Fruit fly (Drosophila melanogaster) whole organism, embryonic: ENCODE results near the gene betaGlu.

Source experiments
- CG10979 ChIP-seq: fragments of 200-800 bp; sonication (Bioruptor generic); optimal IDR thresholded peaks from 2 replicates; lab custom pipeline; 2018; ENCODE audit warnings: missing biosample characterization, mild to moderate bottlenecking, missing genetic modification characterization, moderate library complexity
- CG11504 ChIP-seq: fragments of 200-800 bp; sonication (Bioruptor generic); optimal IDR thresholded peaks from 3 replicates; lab custom pipeline; 2019; ENCODE audit warnings: missing biosample characterization, mild to moderate bottlenecking, missing genetic modification characterization, moderate library complexity
- CG12299 ChIP-seq: fragments of 200-800 bp; sonication (Bioruptor generic); optimal IDR thresholded peaks from 2 replicates; lab custom pipeline; 2018; ENCODE audit warnings: missing biosample characterization, mild to moderate bottlenecking, missing genetic modification characterization
- CG12659 ChIP-seq: fragments of 200-800 bp; sonication (Bioruptor generic); optimal IDR thresholded peaks from 3 replicates; lab custom pipeline; 2017; ENCODE audit warnings: mild to moderate bottlenecking, missing biosample characterization, missing genetic modification reagents, missing genetic modification characterization
- CG14710 ChIP-seq: fragments of 200-800 bp; sonication (Bioruptor generic); optimal IDR thresholded peaks from 3 replicates; lab custom pipeline; 2019; ENCODE audit warnings: missing biosample characterization, mild to moderate bottlenecking, missing genetic modification characterization, moderate library complexity
- CG15479 ChIP-seq: fragments of 200-800 bp; sonication (Bioruptor generic); optimal IDR thresholded peaks from 3 replicates; lab custom pipeline; 2019; ENCODE audit warnings: missing biosample characterization, mild to moderate bottlenecking, missing genetic modification characterization, moderate library complexity
- CG15601 ChIP-seq: fragments of 200-800 bp; sonication (Bioruptor generic); optimal IDR thresholded peaks from 3 replicates; lab custom pipeline; 2019; ENCODE audit warnings: missing biosample characterization, mild to moderate bottlenecking, missing genetic modification characterization, moderate library complexity
- CG17829 ChIP-seq: fragments of 200-800 bp; optimal IDR thresholded peaks from 2 replicates; lab custom pipeline; 2019; ENCODE audit warnings: missing biosample characterization, mild to moderate bottlenecking, missing genetic modification characterization, moderate library complexity
- CG2120 ChIP-seq: fragments of 200-800 bp; sonication (Bioruptor generic); optimal IDR thresholded peaks from 3 replicates; lab custom pipeline; 2016; ENCODE audit warnings: missing biosample characterization, missing genetic modification characterization
- CG34422 ChIP-seq: fragments of 200-800 bp; sonication (Bioruptor generic); IDR thresholded peaks from 3 replicates; pipeline ENCODE4 v1.3.6; 2022; ENCODE audit warnings: missing biosample characterization, missing genetic modification characterization
- CG3726 ChIP-seq: fragments of 200-800 bp; sonication (Bioruptor generic); IDR thresholded peaks from 3 replicates; pipeline ENCODE4, ENCODE4 v1.3.6; 2022; ENCODE audit warnings: missing biosample characterization, missing genetic modification characterization
- CG3995 ChIP-seq: fragments of 200-800 bp; sonication (Bioruptor generic); optimal IDR thresholded peaks from 3 replicates; lab custom pipeline; 2016; ENCODE audit warnings: missing biosample characterization, missing genetic modification characterization
- CG4617 ChIP-seq: fragments of 200-800 bp; sonication (Bioruptor generic); optimal IDR thresholded peaks from 3 replicates; lab custom pipeline; 2016; ENCODE audit warnings: missing biosample characterization, missing genetic modification characterization, borderline replicate concordance
- CG6254 ChIP-seq: fragments of 200-800 bp; sonication (Bioruptor generic); optimal IDR thresholded peaks from 3 replicates; lab custom pipeline; 2017; ENCODE audit warnings: mild to moderate bottlenecking, missing biosample characterization, missing genetic modification reagents, missing genetic modification characterization
- CG6765 ChIP-seq: fragments of 200-800 bp; sonication (Bioruptor generic); optimal IDR thresholded peaks from 3 replicates; lab custom pipeline; 2017; ENCODE audit warnings: missing biosample characterization, mild to moderate bottlenecking, missing genetic modification characterization
- CG7839 ChIP-seq: fragments of 200-800 bp; sonication (Bioruptor generic); optimal IDR thresholded peaks from 3 replicates; lab custom pipeline; 2018; ENCODE audit warnings: missing biosample characterization, mild to moderate bottlenecking, missing genetic modification characterization, moderate library complexity
- CG7928 ChIP-seq: fragments of 200-800 bp; sonication (Bioruptor generic); optimal IDR thresholded peaks from 2 replicates; lab custom pipeline; 2017; ENCODE audit warnings: missing biosample characterization, mild to moderate bottlenecking, missing genetic modification characterization
- CG8290 ChIP-seq, 3 experiments: fragments of 200-800 bp; sonication (Bioruptor generic); optimal IDR thresholded peaks; 2 replicates each; lab custom pipeline; 2016 to 2019; ENCODE audit warnings: missing biosample characterization in 3 of 3, missing genetic modification characterization in 3 of 3, mild to moderate bottlenecking in 2 of 3, moderate library complexity in 1 of 3
- CTCF ChIP-seq: fragments of 200-800 bp; sonication (Bioruptor generic); optimal IDR thresholded peaks from 2 replicates; lab custom pipeline; 2017; ENCODE audit warnings: missing biosample characterization, mild to moderate bottlenecking, missing genetic modification characterization, moderate library complexity
- Dfd ChIP-seq, 2 experiments: fragments of >200 bp; optimal IDR thresholded peaks; 2 replicates each; lab custom pipeline; 2017; ENCODE audit warnings: missing biosample characterization in 2 of 2, missing genetic modification characterization in 2 of 2
- Elba2 ChIP-seq: fragments of 200-800 bp; sonication (Bioruptor generic); optimal IDR thresholded peaks from 3 replicates; lab custom pipeline; 2016; ENCODE audit warnings: missing biosample characterization, missing genetic modification characterization
- Ets65A ChIP-seq: fragments of 200-800 bp; sonication (Bioruptor generic); peaks from one replicate; lab custom pipeline; 2016; ENCODE audit warnings: missing biosample characterization, missing genetic modification characterization
- Hey ChIP-seq: fragments of 200-800 bp; sonication (Bioruptor generic); optimal IDR thresholded peaks from 3 replicates; lab custom pipeline; 2018; ENCODE audit warnings: missing biosample characterization, mild to moderate bottlenecking, missing genetic modification characterization
- HmgD ChIP-seq: fragments of 200-800 bp; sonication (Bioruptor generic); optimal IDR thresholded peaks from 3 replicates; lab custom pipeline; 2016; ENCODE audit warnings: missing biosample characterization, missing genetic modification characterization
- MESR4 ChIP-seq: fragments of 200-800 bp; sonication (Bioruptor generic); optimal IDR thresholded peaks from 2 replicates; lab custom pipeline; 2018; ENCODE audit warnings: missing biosample characterization, mild to moderate bottlenecking, missing genetic modification characterization, moderate library complexity
- Max ChIP-seq: fragments of 200-800 bp; sonication (Bioruptor generic); optimal IDR thresholded peaks from 2 replicates; lab custom pipeline; 2016; ENCODE audit warnings: missing biosample characterization, mild to moderate bottlenecking, missing genetic modification characterization
- Nf-YB ChIP-seq: fragments of 200-800 bp; sonication (Bioruptor generic); optimal IDR thresholded peaks from 3 replicates; lab custom pipeline; 2019; ENCODE audit warnings: missing biosample characterization, mild to moderate bottlenecking, missing genetic modification characterization, moderate library complexity
- Sox102F ChIP-seq: fragments of 200-800 bp; sonication (Bioruptor generic); optimal IDR thresholded peaks from 2 replicates; lab custom pipeline; 2018; ENCODE audit warnings: missing biosample characterization, mild to moderate bottlenecking, missing genetic modification characterization, moderate library complexity
- Ssrp ChIP-seq: fragments of 200-800 bp; sonication (Bioruptor generic); optimal IDR thresholded peaks from 2 replicates; lab custom pipeline; 2018; ENCODE audit warnings: missing biosample characterization, mild to moderate bottlenecking, missing genetic modification characterization, moderate library complexity
- Trl ChIP-seq, 3 experiments: fragments of >200 bp in 2 of 3; fragments of 200-800 bp in 1 of 3; sonication (Bioruptor generic) in 1 of 3; optimal IDR thresholded peaks; 2 replicates in 1 of 3; 3 replicates in 2 of 3; lab custom pipeline; 2016 to 2017; ENCODE audit warnings: missing biosample characterization in 1 of 3, missing genetic modification characterization in 1 of 3
- bab2 ChIP-seq: fragments of 200-800 bp; sonication (Bioruptor generic); optimal IDR thresholded peaks from 2 replicates; lab custom pipeline; 2016; ENCODE audit warnings: missing biosample characterization, missing genetic modification characterization
- bsh ChIP-seq, 2 experiments: fragments of 200-800 bp; sonication (Bioruptor generic); optimal IDR thresholded peaks; 2 replicates each; lab custom pipeline; 2017 to 2018; ENCODE audit warnings: mild to moderate bottlenecking in 2 of 2, missing biosample characterization in 2 of 2, missing genetic modification characterization in 2 of 2, moderate library complexity in 1 of 2
- cato ChIP-seq: fragments of 200-800 bp; sonication (Bioruptor generic); optimal IDR thresholded peaks from 2 replicates; lab custom pipeline; 2016; ENCODE audit warnings: missing biosample characterization, missing genetic modification characterization, borderline replicate concordance
- dati ChIP-seq: fragments of 200-800 bp; sonication (Bioruptor generic); IDR thresholded peaks from 2 replicates; pipeline ENCODE4 v1.3.6; 2022; ENCODE audit warnings: missing biosample characterization, missing genetic modification characterization
- gro ChIP-seq: fragments of 200-800 bp; sonication (Bioruptor generic); optimal IDR thresholded peaks from 2 replicates; lab custom pipeline; 2016; ENCODE audit warnings: missing biosample characterization, missing genetic modification characterization
- hth ChIP-seq: fragments of >200 bp; optimal IDR thresholded peaks from 2 replicates; lab custom pipeline; 2017; ENCODE audit warnings: inconsistent platforms
- jumu ChIP-seq: fragments of 200-800 bp; sonication (Bioruptor generic); optimal IDR thresholded peaks from 3 replicates; lab custom pipeline; 2016; ENCODE audit warnings: missing biosample characterization, missing genetic modification characterization
- knrl ChIP-seq: fragments of 200-800 bp; sonication (Bioruptor generic); IDR thresholded peaks from 3 replicates; pipeline ENCODE4 v1.3.6; 2022; ENCODE audit warnings: missing biosample characterization, missing genetic modification characterization; ENCODE audit not compliant: partially characterized antibody
- lbe ChIP-seq: fragments of 200-800 bp; sonication (Bioruptor generic); optimal IDR thresholded peaks from 2 replicates; lab custom pipeline; 2016; ENCODE audit warnings: missing biosample characterization, mild to moderate bottlenecking, missing genetic modification characterization
- nom ChIP-seq: fragments of 200-800 bp; sonication (Bioruptor generic); optimal IDR thresholded peaks from 2 replicates; lab custom pipeline; 2017; ENCODE audit warnings: missing biosample characterization, missing genetic modification characterization, mild to moderate bottlenecking, moderate library complexity, missing genetic modification reagents
- odd ChIP-seq: fragments of 200-800 bp; sonication (Bioruptor generic); optimal IDR thresholded peaks from 2 replicates; lab custom pipeline; 2017; ENCODE audit warnings: missing biosample characterization, mild to moderate bottlenecking, missing genetic modification characterization
- row ChIP-seq: fragments of 200-800 bp; sonication (Bioruptor generic); IDR thresholded peaks from 3 replicates; pipeline ENCODE4 v1.3.6; 2022; ENCODE audit warnings: missing biosample characterization, missing genetic modification characterization
- run ChIP-seq: fragments of 200-800 bp; sonication (Bioruptor generic); optimal IDR thresholded peaks from 3 replicates; lab custom pipeline; 2018; ENCODE audit warnings: missing biosample characterization, mild to moderate bottlenecking, missing genetic modification characterization
- scrt ChIP-seq: fragments of 200-800 bp; sonication (Bioruptor generic); optimal IDR thresholded peaks from 2 replicates; lab custom pipeline; 2018; ENCODE audit warnings: missing biosample characterization, mild to moderate bottlenecking, missing genetic modification characterization, moderate library complexity
- sens ChIP-seq: fragments of 200-800 bp; sonication (Bioruptor generic); peaks from one replicate; lab custom pipeline; 2016; ENCODE audit warnings: missing biosample characterization, missing genetic modification characterization
- ssp ChIP-seq: fragments of 200-800 bp; sonication (Bioruptor generic); IDR thresholded peaks from 2 replicates; pipeline ENCODE4 v1.3.6; 2022; ENCODE audit warnings: missing biosample characterization, missing genetic modification characterization
- tll ChIP-seq, 2 experiments: fragments of 200-800 bp in 1 of 2; fragments of >200 bp in 1 of 2; sonication (Bioruptor generic) in 1 of 2; optimal IDR thresholded peaks; 2 replicates each; lab custom pipeline; 2017 to 2019; ENCODE audit warnings: missing biosample characterization in 2 of 2, missing genetic modification characterization in 2 of 2, mild to moderate bottlenecking in 1 of 2, moderate library complexity in 1 of 2
- z ChIP-seq: fragments of 200-800 bp; sonication (Bioruptor generic); IDR thresholded peaks from 3 replicates; pipeline ENCODE4 v1.3.6; 2022; ENCODE audit warnings: missing biosample characterization, missing genetic modification characterization
- zen2 ChIP-seq: fragments of 200-800 bp; sonication (Bioruptor generic); IDR thresholded peaks from 3 replicates; pipeline ENCODE4 v1.3.6; 2022; ENCODE audit warnings: missing biosample characterization, missing genetic modification characterization; ENCODE audit not compliant: partially characterized antibody

The betaGlu gene

dm6 chr3R:31747429-31748048 lies 24.1 kb downstream of the betaGlu start, which contains the start of the genes nero and CG1910 (continued):
- TF ChIP-seq dati (no peak), sens (GFP tag; lab: Kevin White, UChicago) (peak; percentile 65), CG15479 (GFP tag; lab: Kevin White, UChicago) (peak; percentile 84), jumu (peak; percentile 2), Nf-YB (GFP tag; lab: Kevin White, UChicago) (peak; percentile 12), CG12659 (GFP tag; lab: Kevin White, UChicago) (peak; percentile 63), CG17829 (tag; lab: Kevin White, UChicago) (peak; percentile 27), CG15601 (tag; lab: Kevin White, UChicago) (peak; percentile 37), CG8290 (GFP tag; optimal IDR thresholded peaks at IDR 0.05; lab: Kevin White, UChicago) (peak; percentile 15), CG8290 (tag; optimal IDR thresholded peaks at IDR 0.05; lab: Kevin White, UChicago) (peak in 1 of 2 experiments; percentile 77), CG10979 (tag; lab: Kevin White, UChicago) (no peak), CG6765 (GFP tag; lab: Kevin White, UChicago) (no peak), row (no peak), Ets65A (GFP tag; lab: Kevin White, UChicago) (no peak), CTCF (GFP tag; lab: Kevin White, UChicago) (peak; percentile 39), scrt (no peak), Max (peak; percentile 51), zen2 (GFP tag; lab: Robert Waterston, UW) (no peak), bab2 (no peak), Trl (optimal IDR thresholded peaks at IDR 0.05; lab: Kevin White, UChicago) (no peak), Trl (GFP tag; optimal IDR thresholded peaks at IDR 0.05; lab: Kevin White, UChicago) (peak; percentile 19), CG3726 (GFP tag; lab: Robert Waterston, UW) (no peak), CG6254 (GFP tag; lab: Kevin White, UChicago) (no peak), CG4617 (peak; percentile 55), MESR4 (GFP tag; lab: Kevin White, UChicago) (peak; percentile 77), ssp (GFP tag; lab: Robert Waterston, UW) (no peak), CG11504 (tag; lab: Kevin White, UChicago) (no peak), CG12299 (tag; lab: Kevin White, UChicago) (peak; percentile 42), Ssrp (tag; lab: Kevin White, UChicago) (no peak), CG34422 (GFP tag; lab: Robert Waterston, UW) (no peak), lbe (no peak), CG7839 (tag; lab: Kevin White, UChicago) (no peak), Elba2 (GFP tag; lab: Kevin White, UChicago) (no peak), CG14710 (tag; lab: Kevin White, UChicago) (peak; percentile 43), Sox102F (GFP tag; lab: Kevin White, UChicago) (no peak), CG3995 (GFP tag; lab: Kevin White, UChicago) (peak; percentile 94), Hey (tag; lab: Kevin White, UChicago) (no peak), gro (GFP tag; lab: Kevin White, UChicago) (peak; percentile 33), odd (GFP tag; lab: Kevin White, UChicago) (no peak), cato (GFP tag; lab: Kevin White, UChicago) (no peak), knrl (no peak), Dfd (GFP tag; optimal IDR thresholded peaks at IDR 0.05; lab: Kevin White, UChicago) (no peak), z (GFP tag; lab: Robert Waterston, UW) (no peak), bsh (GFP tag; optimal IDR thresholded peaks at IDR 0.05; lab: Kevin White, UChicago) (no peak), CG2120 (peak; percentile 6), run (tag; lab: Kevin White, UChicago) (no peak), nom (peak; percentile 26), hth (lab: Kevin White, UChicago) (no peak), HmgD (peak; percentile 70), tll (GFP tag; optimal IDR thresholded peaks at IDR 0.05; lab: Kevin White, UChicago) (peak in 1 of 2 experiments; percentile 30), CG7928 (GFP tag; lab: Kevin White, UChicago) (no peak)
